Fruit fly (Drosophila melanogaster) whole organism, embryonic: Measurements from ENCODE around the gene CG6937.

Experiments used
- Asciz ChIP-seq: fragments of 200-800 bp; sonication (Bioruptor generic); optimal IDR thresholded peaks from 2 replicates; lab custom pipeline; 2017; ENCODE audit warnings: missing biosample characterization, mild to moderate bottlenecking, missing genetic modification characterization, missing genetic modification reagents
- CG12659 ChIP-seq: fragments of 200-800 bp; sonication (Bioruptor generic); optimal IDR thresholded peaks from 3 replicates; lab custom pipeline; 2017; ENCODE audit warnings: mild to moderate bottlenecking, missing biosample characterization, missing genetic modification reagents, missing genetic modification characterization
- CG13424 ChIP-seq: fragments of 200-800 bp; sonication (Bioruptor generic); optimal IDR thresholded peaks from 2 replicates; lab custom pipeline; 2019; ENCODE audit warnings: missing biosample characterization, mild to moderate bottlenecking, missing genetic modification characterization, moderate library complexity
- CG13775 ChIP-seq: fragments of 200-800 bp; sonication (Bioruptor generic); optimal IDR thresholded peaks from 3 replicates; lab custom pipeline; 2017; ENCODE audit warnings: missing biosample characterization, mild to moderate bottlenecking, missing genetic modification characterization
- CG14667 ChIP-seq: fragments of 200-800 bp; sonication (Bioruptor generic); IDR thresholded peaks from 2 replicates; pipeline ENCODE4 v1.3.6; 2022; ENCODE audit warnings: missing biosample characterization, missing genetic modification characterization
- CG14860 ChIP-seq: fragments of 200-800 bp; sonication (Bioruptor generic); IDR thresholded peaks from 3 replicates; pipeline ENCODE4 v1.3.6; 2022; ENCODE audit warnings: missing biosample characterization, missing genetic modification characterization; ENCODE audit not compliant: partially characterized antibody
- CG15269 ChIP-seq: fragments of 200-800 bp; sonication (Bioruptor generic); optimal IDR thresholded peaks from 2 replicates; lab custom pipeline; 2018; ENCODE audit warnings: missing biosample characterization, mild to moderate bottlenecking, missing genetic modification characterization, moderate library complexity
- CG15479 ChIP-seq: fragments of 200-800 bp; sonication (Bioruptor generic); optimal IDR thresholded peaks from 3 replicates; lab custom pipeline; 2019; ENCODE audit warnings: missing biosample characterization, mild to moderate bottlenecking, missing genetic modification characterization, moderate library complexity
- CG15514 ChIP-seq: fragments of 200-800 bp; sonication (Bioruptor generic); optimal IDR thresholded peaks from 3 replicates; lab custom pipeline; 2017; ENCODE audit warnings: missing biosample characterization, missing genetic modification characterization, mild to moderate bottlenecking, moderate library complexity, missing genetic modification reagents
- CG15601 ChIP-seq: fragments of 200-800 bp; sonication (Bioruptor generic); optimal IDR thresholded peaks from 3 replicates; lab custom pipeline; 2019; ENCODE audit warnings: missing biosample characterization, mild to moderate bottlenecking, missing genetic modification characterization, moderate library complexity
- CG16863 ChIP-seq: fragments of 200-800 bp; sonication (Bioruptor generic); optimal IDR thresholded peaks from 3 replicates; lab custom pipeline; 2016; ENCODE audit warnings: missing biosample characterization, missing genetic modification characterization
- CG17328 ChIP-seq: fragments of 200-800 bp; sonication (Bioruptor generic); IDR thresholded peaks from 2 replicates; pipeline ENCODE4 v1.3.6; 2022; ENCODE audit warnings: missing biosample characterization, missing genetic modification characterization
- CG18619 ChIP-seq: fragments of 200-800 bp; sonication (Bioruptor generic); optimal IDR thresholded peaks from 3 replicates; lab custom pipeline; 2017; ENCODE audit warnings: missing biosample characterization, mild to moderate bottlenecking, missing genetic modification characterization
- CG2116 ChIP-seq: fragments of 200-800 bp; sonication (Bioruptor generic); optimal IDR thresholded peaks from 3 replicates; lab custom pipeline; 2018; ENCODE audit warnings: missing biosample characterization, mild to moderate bottlenecking, missing genetic modification characterization
- CG2202 ChIP-seq: fragments of 200-800 bp; sonication (Bioruptor generic); optimal IDR thresholded peaks from 2 replicates; lab custom pipeline; 2018; ENCODE audit warnings: missing biosample characterization, mild to moderate bottlenecking, missing genetic modification characterization
- CG2875 ChIP-seq: fragments of 200-800 bp; sonication (Bioruptor generic); optimal IDR thresholded peaks from 2 replicates; lab custom pipeline; 2017; ENCODE audit warnings: missing biosample characterization, mild to moderate bottlenecking, missing genetic modification characterization, missing genetic modification reagents
- CG30431 ChIP-seq: fragments of 200-800 bp; sonication (Bioruptor generic); optimal IDR thresholded peaks from 2 replicates; lab custom pipeline; 2017; ENCODE audit warnings: missing biosample characterization, missing genetic modification characterization
- CG31365 ChIP-seq: fragments of 200-800 bp; sonication (Bioruptor generic); optimal IDR thresholded peaks from 2 replicates; lab custom pipeline; 2018; ENCODE audit warnings: missing biosample characterization, mild to moderate bottlenecking, missing genetic modification characterization
- CG33557 ChIP-seq: fragments of 200-800 bp; sonication (Bioruptor generic); optimal IDR thresholded peaks from 2 replicates; lab custom pipeline; 2019; ENCODE audit warnings: missing biosample characterization, mild to moderate bottlenecking, missing genetic modification characterization, moderate library complexity
- CG3995 ChIP-seq: fragments of 200-800 bp; sonication (Bioruptor generic); optimal IDR thresholded peaks from 3 replicates; lab custom pipeline; 2016; ENCODE audit warnings: missing biosample characterization, missing genetic modification characterization
- CG7745 ChIP-seq: fragments of 200-800 bp; sonication (Bioruptor generic); optimal IDR thresholded peaks from 2 replicates; lab custom pipeline; 2018; ENCODE audit warnings: missing biosample characterization, mild to moderate bottlenecking, missing genetic modification characterization, moderate library complexity
- CG8290 ChIP-seq, 3 experiments: fragments of 200-800 bp; sonication (Bioruptor generic); optimal IDR thresholded peaks; 2 replicates each; lab custom pipeline; 2016 to 2019; ENCODE audit warnings: missing biosample characterization in 3 of 3, missing genetic modification characterization in 3 of 3, mild to moderate bottlenecking in 2 of 3, moderate library complexity in 1 of 3
- CG8924 ChIP-seq: fragments of 200-800 bp; optimal IDR thresholded peaks from 3 replicates; lab custom pipeline; 2019; ENCODE audit warnings: missing biosample characterization, mild to moderate bottlenecking, missing genetic modification characterization, moderate library complexity
- CG8944 ChIP-seq: fragments of 200-800 bp; sonication (Bioruptor generic); optimal IDR thresholded peaks from 3 replicates; lab custom pipeline; 2016; ENCODE audit warnings: missing biosample characterization, missing genetic modification characterization
- Doc3 ChIP-seq: fragments of 200-800 bp; sonication (Bioruptor generic); IDR thresholded peaks from 3 replicates; pipeline ENCODE4 v1.3.6; 2022; ENCODE audit warnings: missing biosample characterization, missing genetic modification characterization; ENCODE audit not compliant: partially characterized antibody
- Jarid2 ChIP-seq: fragments of 200-800 bp; sonication (Bioruptor generic); optimal IDR thresholded peaks from 3 replicates; lab custom pipeline; 2017; ENCODE audit warnings: mild to moderate bottlenecking, missing biosample characterization, missing genetic modification reagents, missing genetic modification characterization
- Pdp1 ChIP-seq, 2 experiments: fragments of 200-800 bp; sonication (Bioruptor generic); optimal IDR thresholded peaks; 3 replicates each; lab custom pipeline; 2016; ENCODE audit warnings: missing biosample characterization in 2 of 2, missing genetic modification characterization in 2 of 2, mild to moderate bottlenecking in 1 of 2, moderate library complexity in 1 of 2
- ap ChIP-seq: fragments of 200-800 bp; sonication (Bioruptor generic); IDR thresholded peaks from 2 replicates; pipeline ENCODE4 v1.3.6; 2022; ENCODE audit warnings: missing biosample characterization, missing genetic modification characterization
- btn ChIP-seq: fragments of 200-800 bp; sonication (Bioruptor generic); optimal IDR thresholded peaks from 2 replicates; lab custom pipeline; 2016; ENCODE audit warnings: missing biosample characterization, missing genetic modification characterization
- chm ChIP-seq: fragments of 200-800 bp; sonication (Bioruptor generic); IDR thresholded peaks from 2 replicates; pipeline ENCODE4 v1.3.6; 2022; ENCODE audit warnings: missing biosample characterization, missing genetic modification characterization
- ci ChIP-seq: fragments of 200-800 bp; sonication (Bioruptor generic); IDR thresholded peaks from 3 replicates; pipeline ENCODE4 v1.3.6; 2022; ENCODE audit warnings: missing biosample characterization, missing genetic modification characterization
- dysf ChIP-seq: fragments of 200-800 bp; sonication (Bioruptor generic); IDR thresholded peaks from 3 replicates; pipeline ENCODE4 v1.3.6; 2022; ENCODE audit warnings: missing biosample characterization, missing genetic modification characterization
- fd96Cb ChIP-seq: fragments of 200-800 bp; sonication (Bioruptor generic); optimal IDR thresholded peaks from 2 replicates; lab custom pipeline; 2018; ENCODE audit warnings: missing biosample characterization, mild to moderate bottlenecking, missing genetic modification characterization, moderate library complexity
- gfzf ChIP-seq: fragments of 200-800 bp; sonication (Bioruptor generic); optimal IDR thresholded peaks from 2 replicates; lab custom pipeline; 2016; ENCODE audit warnings: missing biosample characterization, mild to moderate bottlenecking, missing genetic modification characterization, moderate library complexity
- hkb ChIP-seq, 2 experiments: fragments of 200-800 bp in 1 of 2; fragments of >200 bp in 1 of 2; sonication (Bioruptor generic) in 1 of 2; IDR thresholded peaks in 1 of 2; optimal IDR thresholded peaks in 1 of 2; 2 replicates each; pipeline versions ENCODE4 v1.3.6 to Lab custom; 2017 to 2022; ENCODE audit warnings: missing biosample characterization in 1 of 2, missing genetic modification characterization in 1 of 2
- nerfin-1 ChIP-seq: fragments of 200-800 bp; sonication (Bioruptor generic); optimal IDR thresholded peaks from 3 replicates; lab custom pipeline; 2019; ENCODE audit warnings: missing biosample characterization, mild to moderate bottlenecking, missing genetic modification characterization, moderate library complexity
- oc ChIP-seq: fragments of 200-800 bp; sonication (Bioruptor generic); optimal IDR thresholded peaks from 2 replicates; lab custom pipeline; 2018; ENCODE audit warnings: missing biosample characterization, mild to moderate bottlenecking, missing genetic modification characterization, moderate library complexity
- phol ChIP-seq: fragments of 200-800 bp; sonication (Bioruptor generic); optimal IDR thresholded peaks from 3 replicates; lab custom pipeline; 2018; ENCODE audit warnings: missing biosample characterization, mild to moderate bottlenecking, missing genetic modification characterization, moderate library complexity
- rib ChIP-seq: fragments of 200-800 bp; sonication (Bioruptor generic); IDR thresholded peaks from 2 replicates; pipeline ENCODE4 v1.3.6; 2022; ENCODE audit warnings: missing biosample characterization, missing genetic modification characterization
- row ChIP-seq: fragments of 200-800 bp; sonication (Bioruptor generic); IDR thresholded peaks from 3 replicates; pipeline ENCODE4 v1.3.6; 2022; ENCODE audit warnings: missing biosample characterization, missing genetic modification characterization
- sens ChIP-seq: fragments of 200-800 bp; sonication (Bioruptor generic); peaks from one replicate; lab custom pipeline; 2016; ENCODE audit warnings: missing biosample characterization, missing genetic modification characterization
- slbo ChIP-seq: fragments of 200-800 bp; sonication (Bioruptor generic); IDR thresholded peaks from 2 replicates; pipeline ENCODE4 v1.3.6; 2022; ENCODE audit warnings: missing biosample characterization, missing genetic modification characterization
- stwl ChIP-seq: fragments of 200-800 bp; sonication (Bioruptor generic); optimal IDR thresholded peaks from 3 replicates; lab custom pipeline; 2018; ENCODE audit warnings: missing biosample characterization, mild to moderate bottlenecking, missing genetic modification characterization, moderate library complexity
- z ChIP-seq: fragments of 200-800 bp; sonication (Bioruptor generic); IDR thresholded peaks from 3 replicates; pipeline ENCODE4 v1.3.6; 2022; ENCODE audit warnings: missing biosample characterization, missing genetic modification characterization

The CG6937 gene

DNA sequence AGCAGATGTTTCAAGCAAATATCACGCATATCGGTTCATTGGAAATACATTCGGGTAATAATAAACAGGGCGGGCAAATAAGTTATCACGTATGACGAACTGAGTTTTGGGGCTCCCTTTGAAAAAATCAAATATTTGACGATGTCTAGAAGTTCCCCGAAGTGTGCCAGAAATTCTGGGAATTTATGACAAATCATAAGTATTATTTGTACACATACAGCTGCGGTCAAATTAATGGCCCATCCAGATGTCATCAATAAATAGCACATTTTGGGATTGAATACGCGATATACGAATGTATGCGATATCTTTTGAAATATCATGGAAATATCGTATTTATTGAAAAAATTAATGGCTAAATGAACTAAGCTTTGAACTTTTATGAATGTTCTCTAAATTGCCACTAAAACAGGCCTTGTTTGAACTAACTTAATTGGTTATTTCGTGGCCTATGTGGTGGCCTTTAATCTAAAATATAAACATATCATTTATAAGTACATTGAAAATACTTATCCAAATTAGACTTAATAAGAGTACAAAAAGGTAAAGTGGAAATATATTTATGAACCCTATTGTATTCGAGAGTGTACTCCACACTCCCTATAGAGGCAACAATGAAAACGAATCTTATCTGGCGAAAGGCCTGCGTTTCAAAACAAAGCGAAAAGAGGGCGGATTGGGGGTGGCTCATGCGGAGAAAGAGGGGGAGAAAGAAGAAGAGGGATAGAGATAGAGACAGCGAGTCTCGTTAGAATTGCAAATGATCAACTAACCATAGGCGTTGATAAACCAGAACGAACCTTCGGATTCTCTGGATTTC, 41.2 kb downstream of the CG6937 start (continued):
- no peak for TF ChIP-seq stwl (tag; lab: Kevin White, UChicago)
- no peak for TF ChIP-seq rib (GFP tag; lab: Robert Waterston, UW)
- no peak for TF ChIP-seq dysf
- TF ChIP-seq CG15479 (GFP tag; lab: Kevin White, UChicago): no peak
- no peak for TF ChIP-seq CG8944
- TF ChIP-seq hkb (optimal IDR thresholded peaks at IDR 0.05; lab: Kevin White, UChicago): no peak
- no peak for TF ChIP-seq hkb (GFP tag; IDR thresholded peaks at IDR 0.05; lab: Robert Waterston, UW)
- peak; percentile 51 for TF ChIP-seq CG15601
- TF ChIP-seq nerfin-1 (tag; lab: Kevin White, UChicago): peak; percentile 32
- no peak for TF ChIP-seq z (GFP tag; lab: Robert Waterston, UW)
- TF ChIP-seq CG31365 (tag; lab: Kevin White, UChicago): no peak
- TF ChIP-seq CG7745 (tag; lab: Kevin White, UChicago): no peak
- peak; percentile 8 for TF ChIP-seq CG33557 (GFP tag; lab: Kevin White, UChicago)
- peak; percentile 54 for TF ChIP-seq CG13775 (GFP tag; lab: Kevin White, UChicago)
- peak; percentile 49; the same call in 2 of the 3 replicates for TF ChIP-seq row (GFP tag; lab: Robert Waterston, UW)
- no peak for TF ChIP-seq CG3995 (GFP tag; lab: Kevin White, UChicago)
- TF ChIP-seq CG15269 (tag; lab: Kevin White, UChicago): no peak
- TF ChIP-seq CG8924 (tag; lab: Kevin White, UChicago): peak; percentile 65
- TF ChIP-seq CG13424: peak; percentile 46
- TF ChIP-seq fd96Cb (tag; lab: Kevin White, UChicago): peak; percentile 56
- TF ChIP-seq btn (GFP tag; lab: Kevin White, UChicago): no peak
- no peak for TF ChIP-seq Doc3 (GFP tag; lab: Robert Waterston, UW)
- TF ChIP-seq CG18619: peak; percentile 41
- peak; percentile 60 for TF ChIP-seq phol
- TF ChIP-seq ap (GFP tag; lab: Robert Waterston, UW): no peak
- TF ChIP-seq CG2875 (GFP tag; lab: Kevin White, UChicago): peak; percentile 64
- TF ChIP-seq CG2202 (tag; lab: Kevin White, UChicago): no peak
- TF ChIP-seq gfzf (GFP tag; lab: Kevin White, UChicago): no peak
- peak; percentile 24 for TF ChIP-seq CG16863 (GFP tag; lab: Kevin White, UChicago)
- no peak for TF ChIP-seq CG15514
- TF ChIP-seq CG17328: no peak
- TF ChIP-seq CG12659 (GFP tag; lab: Kevin White, UChicago): peak; percentile 37
- TF ChIP-seq CG30431 (GFP tag; lab: Kevin White, UChicago): no peak
- peak; percentile 50 for TF ChIP-seq Asciz (GFP tag; lab: Kevin White, UChicago)
- no peak for TF ChIP-seq oc (tag; lab: Kevin White, UChicago)
- TF ChIP-seq CG14860 (GFP tag; lab: Robert Waterston, UW): no peak
- TF ChIP-seq CG14667 (GFP tag; lab: Robert Waterston, UW): no peak

DNA sequence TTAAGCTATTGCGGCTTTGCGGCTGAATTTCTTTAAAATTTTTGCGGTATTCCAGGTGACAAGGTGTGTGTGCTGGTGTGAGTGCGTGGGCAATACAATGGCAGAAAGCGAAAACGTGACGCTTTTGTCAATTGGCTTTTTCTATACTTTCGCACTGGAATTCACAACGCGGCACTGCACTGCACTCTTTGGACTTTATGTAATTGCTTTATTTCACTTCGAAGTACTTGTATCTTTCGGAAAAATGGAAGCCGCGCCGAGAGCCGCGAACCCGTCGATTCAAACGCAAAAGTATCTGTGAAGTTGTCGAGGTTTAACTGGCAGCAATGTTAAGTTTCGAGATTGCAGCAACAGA, 41.7 kb downstream of the CG6937 start:
- TF ChIP-seq CG8290 (GFP tag; optimal IDR thresholded peaks at IDR 0.05; lab: Kevin White, UChicago) (no peak), CG8290 (tag; optimal IDR thresholded peaks at IDR 0.05; lab: Kevin White, UChicago) (peak in 1 of 2 experiments; percentile 9), slbo (no peak), sens (GFP tag; lab: Kevin White, UChicago) (peak; percentile 72), Jarid2 (GFP tag; lab: Kevin White, UChicago) (peak; percentile 8), chm (peak; percentile 61), Pdp1 (GFP tag; optimal IDR thresholded peaks at IDR 0.05; lab: Kevin White, UChicago) (peak in 1 of 2 experiments; percentile 64), CG2116 (GFP tag; lab: Kevin White, UChicago) (no peak), CG17328 (0 out of 2 replicates have a peak, but pooled peaks have one; percentile 10), ci (GFP tag; lab: Robert Waterston, UW) (peak; percentile 44; the same call in 2 of the 3 replicates)
